Fruit fly (Drosophila melanogaster) whole organism, embryonic: ENCODE measurements around the gene Ipo9.

Source experiments
- ATbp ChIP-seq: fragments of 200-800 bp; sonication (Bioruptor generic); optimal IDR thresholded peaks from 2 replicates; lab custom pipeline; 2017; ENCODE audit warnings: missing biosample characterization, mild to moderate bottlenecking, missing genetic modification characterization, missing genetic modification reagents
- Awh ChIP-seq: fragments of 200-800 bp; sonication (Bioruptor generic); IDR thresholded peaks from 2 replicates; pipeline ENCODE4, ENCODE4 v1.3.6; 2022; ENCODE audit warnings: missing biosample characterization, missing genetic modification characterization
- Bgb ChIP-seq: fragments of 200-800 bp; sonication (Bioruptor generic); IDR thresholded peaks from 2 replicates; pipeline ENCODE4 v1.3.6; 2022; ENCODE audit warnings: missing biosample characterization, missing genetic modification characterization; ENCODE audit not compliant: partially characterized antibody
- Bteb2 ChIP-seq: fragments of 200-800 bp; sonication (Bioruptor generic); optimal IDR thresholded peaks from 2 replicates; lab custom pipeline; 2016; ENCODE audit warnings: missing biosample characterization, missing genetic modification characterization
- CG10274 ChIP-seq: fragments of 200-800 bp; sonication (Bioruptor generic); optimal IDR thresholded peaks from 3 replicates; lab custom pipeline; 2017; ENCODE audit warnings: missing biosample characterization, mild to moderate bottlenecking, missing genetic modification characterization
- CG15073 ChIP-seq: fragments of 200-800 bp; sonication (Bioruptor generic); optimal IDR thresholded peaks from 2 replicates; lab custom pipeline; 2016; ENCODE audit warnings: missing biosample characterization, missing genetic modification characterization
- CG17328 ChIP-seq: fragments of 200-800 bp; sonication (Bioruptor generic); IDR thresholded peaks from 2 replicates; pipeline ENCODE4 v1.3.6; 2022; ENCODE audit warnings: missing biosample characterization, missing genetic modification characterization
- CG17361 ChIP-seq: fragments of 200-800 bp; sonication (Bioruptor generic); IDR thresholded peaks from 3 replicates; pipeline ENCODE4 v1.3.6; 2022; ENCODE audit warnings: missing biosample characterization, missing genetic modification characterization
- CG17385 ChIP-seq: fragments of 200-800 bp; sonication (Bioruptor generic); optimal IDR thresholded peaks from 3 replicates; lab custom pipeline; 2018; ENCODE audit warnings: missing biosample characterization, mild to moderate bottlenecking, missing genetic modification characterization
- CG33557 ChIP-seq: fragments of 200-800 bp; sonication (Bioruptor generic); optimal IDR thresholded peaks from 2 replicates; lab custom pipeline; 2019; ENCODE audit warnings: missing biosample characterization, mild to moderate bottlenecking, missing genetic modification characterization, moderate library complexity
- CG5180 ChIP-seq: fragments of 200-800 bp; sonication (Bioruptor generic); optimal IDR thresholded peaks from 3 replicates; lab custom pipeline; 2017; ENCODE audit warnings: missing biosample characterization, missing genetic modification characterization, mild to moderate bottlenecking, moderate library complexity, missing genetic modification reagents
- CG6272 ChIP-seq: fragments of 200-800 bp; sonication (Bioruptor generic); IDR thresholded peaks from 2 replicates; pipeline ENCODE4 v1.3.6; 2022; ENCODE audit warnings: missing biosample characterization, missing genetic modification characterization
- CG6689 ChIP-seq: fragments of 200-800 bp; sonication (Bioruptor generic); IDR thresholded peaks from 2 replicates; pipeline ENCODE4 v1.3.6; 2022; ENCODE audit warnings: missing biosample characterization, missing genetic modification characterization
- D ChIP-seq, 2 experiments: fragments of 200-800 bp in 1 of 2; fragments of >200 bp in 1 of 2; sonication (Bioruptor generic) in 1 of 2; optimal IDR thresholded peaks; 2 replicates in 1 of 2; 3 replicates in 1 of 2; lab custom pipeline; 2017; ENCODE audit warnings: mild to moderate bottlenecking in 1 of 2, missing biosample characterization in 1 of 2, missing genetic modification characterization in 1 of 2, missing genetic modification reagents in 1 of 2
- D19A ChIP-seq: fragments of 200-800 bp; optimal IDR thresholded peaks from 3 replicates; lab custom pipeline; 2019; ENCODE audit warnings: missing biosample characterization, mild to moderate bottlenecking, missing genetic modification characterization, moderate library complexity
- Dad ChIP-seq: fragments of 200-800 bp; sonication (Bioruptor generic); optimal IDR thresholded peaks from 3 replicates; lab custom pipeline; 2016; ENCODE audit warnings: missing biosample characterization, missing genetic modification characterization
- Dref ChIP-seq: fragments of 200-800 bp; sonication (Bioruptor generic); IDR thresholded peaks from 2 replicates; pipeline ENCODE4 v1.3.6; 2022; ENCODE audit warnings: missing biosample characterization, missing genetic modification characterization
- Ets65A ChIP-seq: fragments of 200-800 bp; sonication (Bioruptor generic); peaks from one replicate; lab custom pipeline; 2016; ENCODE audit warnings: missing biosample characterization, missing genetic modification characterization
- Gsc ChIP-seq: fragments of 200-800 bp; sonication (Bioruptor generic); IDR thresholded peaks from 2 replicates; pipeline ENCODE4 v1.3.6; 2022; ENCODE audit warnings: missing biosample characterization, missing genetic modification characterization
- Max ChIP-seq: fragments of 200-800 bp; sonication (Bioruptor generic); optimal IDR thresholded peaks from 2 replicates; lab custom pipeline; 2016; ENCODE audit warnings: missing biosample characterization, mild to moderate bottlenecking, missing genetic modification characterization
- Oaz ChIP-seq: fragments of 200-800 bp; sonication (Bioruptor generic); IDR thresholded peaks from 2 replicates; pipeline ENCODE4 v1.3.6; 2022; ENCODE audit warnings: missing biosample characterization, missing genetic modification characterization
- PHDP ChIP-seq: fragments of 200-800 bp; sonication (Bioruptor generic); optimal IDR thresholded peaks from 3 replicates; lab custom pipeline; 2018; ENCODE audit warnings: missing biosample characterization, mild to moderate bottlenecking, missing genetic modification characterization, moderate library complexity
- Poxn ChIP-seq: fragments of 200-800 bp; sonication (Bioruptor generic); IDR thresholded peaks from 2 replicates; pipeline ENCODE4 v1.3.6; 2022; ENCODE audit warnings: missing biosample characterization, missing genetic modification characterization
- Sin3A ChIP-seq: fragments of >200 bp; optimal IDR thresholded peaks from 2 replicates; lab custom pipeline; 2018
- Sry-β ChIP-seq: fragments of 200-800 bp; sonication (Bioruptor generic); optimal IDR thresholded peaks from 2 replicates; lab custom pipeline; 2018; ENCODE audit warnings: missing biosample characterization, mild to moderate bottlenecking, missing genetic modification characterization, moderate library complexity
- TFAM ChIP-seq: fragments of 200-800 bp; sonication (Bioruptor generic); optimal IDR thresholded peaks from 2 replicates; lab custom pipeline; 2017; ENCODE audit warnings: missing biosample characterization, missing genetic modification characterization, inconsistent platforms
- Taf1 ChIP-seq: fragments of 200-800 bp; sonication (Bioruptor generic); IDR thresholded peaks from 2 replicates; pipeline ENCODE4 v1.3.6; 2022; ENCODE audit warnings: missing biosample characterization, missing genetic modification characterization
- Xbp1 ChIP-seq: fragments of 200-800 bp; sonication (Bioruptor generic); optimal IDR thresholded peaks from 3 replicates; lab custom pipeline; 2016; ENCODE audit warnings: missing biosample characterization, mild to moderate bottlenecking, missing genetic modification characterization
- cato ChIP-seq: fragments of 200-800 bp; sonication (Bioruptor generic); optimal IDR thresholded peaks from 2 replicates; lab custom pipeline; 2016; ENCODE audit warnings: missing biosample characterization, missing genetic modification characterization, borderline replicate concordance
- dimm ChIP-seq: fragments of 200-800 bp; sonication (Bioruptor generic); IDR thresholded peaks from 2 replicates; pipeline ENCODE4 v1.3.6; 2022; ENCODE audit warnings: missing biosample characterization, missing genetic modification characterization
- dpn ChIP-seq, 2 experiments: fragments of 200-800 bp; sonication (Bioruptor generic); optimal IDR thresholded peaks; 3 replicates each; lab custom pipeline; 2016; ENCODE audit warnings: missing biosample characterization in 2 of 2, missing genetic modification characterization in 2 of 2
- exex ChIP-seq: fragments of 200-800 bp; sonication (Bioruptor generic); optimal IDR thresholded peaks from 4 replicates; lab custom pipeline; 2018; ENCODE audit warnings: missing biosample characterization, mild to moderate bottlenecking, missing genetic modification characterization, moderate library complexity
- fd3F ChIP-seq: fragments of 200-800 bp; sonication (Bioruptor generic); optimal IDR thresholded peaks from 2 replicates; lab custom pipeline; 2018; ENCODE audit warnings: missing biosample characterization, mild to moderate bottlenecking, missing genetic modification characterization, moderate library complexity
- ftz-f1 ChIP-seq: fragments of 200-800 bp; sonication (Bioruptor generic); optimal IDR thresholded peaks from 2 replicates; lab custom pipeline; 2016; ENCODE audit warnings: missing biosample characterization, missing genetic modification characterization
- fu2 ChIP-seq: fragments of 200-800 bp; sonication (Bioruptor generic); optimal IDR thresholded peaks from 2 replicates; lab custom pipeline; 2016; ENCODE audit warnings: missing biosample characterization, missing genetic modification characterization
- gcm2 ChIP-seq: fragments of 200-800 bp; sonication (Bioruptor generic); optimal IDR thresholded peaks from 2 replicates; lab custom pipeline; 2016; ENCODE audit warnings: missing biosample characterization, missing genetic modification characterization
- hbn ChIP-seq: fragments of 200-800 bp; sonication (Bioruptor generic); IDR thresholded peaks from 2 replicates; pipeline ENCODE4 v1.3.6; 2022; ENCODE audit warnings: missing biosample characterization, missing genetic modification characterization; ENCODE audit not compliant: partially characterized antibody
- jumu ChIP-seq: fragments of 200-800 bp; sonication (Bioruptor generic); optimal IDR thresholded peaks from 3 replicates; lab custom pipeline; 2016; ENCODE audit warnings: missing biosample characterization, missing genetic modification characterization
- ken ChIP-seq: fragments of 200-800 bp; sonication (Bioruptor generic); IDR thresholded peaks from 3 replicates; pipeline ENCODE4 v1.3.6; 2022; ENCODE audit warnings: missing biosample characterization, missing genetic modification characterization
- klu ChIP-seq: fragments of 200-800 bp; sonication (Bioruptor generic); IDR thresholded peaks from 2 replicates; pipeline ENCODE4 v1.3.6; 2022; ENCODE audit warnings: missing biosample characterization, missing genetic modification characterization
- nau ChIP-seq: fragments of 200-800 bp; sonication (Bioruptor generic); optimal IDR thresholded peaks from 3 replicates; lab custom pipeline; 2017; ENCODE audit warnings: missing biosample characterization, mild to moderate bottlenecking, missing genetic modification characterization, missing genetic modification reagents
- p53 ChIP-seq: fragments of 200-800 bp; sonication (Bioruptor generic); optimal IDR thresholded peaks from 2 replicates; lab custom pipeline; 2016; ENCODE audit warnings: missing biosample characterization, missing genetic modification characterization
- peb ChIP-seq: fragments of 200-800 bp; sonication (Bioruptor generic); IDR thresholded peaks from 2 replicates; pipeline ENCODE4 v1.3.6; 2022; ENCODE audit warnings: missing biosample characterization, missing genetic modification characterization
- phol ChIP-seq: fragments of 200-800 bp; sonication (Bioruptor generic); optimal IDR thresholded peaks from 3 replicates; lab custom pipeline; 2018; ENCODE audit warnings: missing biosample characterization, mild to moderate bottlenecking, missing genetic modification characterization, moderate library complexity
- rib ChIP-seq: fragments of 200-800 bp; sonication (Bioruptor generic); IDR thresholded peaks from 2 replicates; pipeline ENCODE4 v1.3.6; 2022; ENCODE audit warnings: missing biosample characterization, missing genetic modification characterization
- sd ChIP-seq: fragments of 200-800 bp; sonication (Bioruptor generic); optimal IDR thresholded peaks from 3 replicates; lab custom pipeline; 2018; ENCODE audit warnings: missing biosample characterization, mild to moderate bottlenecking, missing genetic modification characterization, moderate library complexity
- shn ChIP-seq: fragments of 200-800 bp; sonication (Bioruptor generic); optimal IDR thresholded peaks from 3 replicates; lab custom pipeline; 2016; ENCODE audit warnings: missing biosample characterization, missing genetic modification characterization
- toy ChIP-seq: fragments of 200-800 bp; sonication (Bioruptor generic); IDR thresholded peaks from 2 replicates; pipeline ENCODE4 v1.3.6; 2022; ENCODE audit warnings: missing biosample characterization, missing genetic modification characterization
- tup ChIP-seq: fragments of 200-800 bp; sonication (Bioruptor generic); optimal IDR thresholded peaks from 2 replicates; lab custom pipeline; 2016; ENCODE audit warnings: missing biosample characterization, mild to moderate bottlenecking, missing genetic modification characterization, moderate library complexity
- tx ChIP-seq: fragments of 200-800 bp; sonication (Bioruptor generic); optimal IDR thresholded peaks from 2 replicates; lab custom pipeline; 2016; ENCODE audit warnings: missing biosample characterization, missing genetic modification characterization
- z ChIP-seq: fragments of 200-800 bp; sonication (Bioruptor generic); IDR thresholded peaks from 3 replicates; pipeline ENCODE4 v1.3.6; 2022; ENCODE audit warnings: missing biosample characterization, missing genetic modification characterization

Gene Ipo9

dm6 chr3R:11421643-11422122 is 9.4 kb downstream of the Ipo9 start, which contains the start of the genes ninaG and Sptz (continued):
- TF ChIP-seq Oaz (GFP tag; lab: Robert Waterston, UW): peak; percentile 84
- no peak for TF ChIP-seq exex (tag; lab: Kevin White, UChicago)
- peak; percentile 96 for TF ChIP-seq phol (tag; lab: Kevin White, UChicago)
- peak; percentile 81 for TF ChIP-seq toy (GFP tag; lab: Robert Waterston, UW)
- peak; percentile 61 for TF ChIP-seq TFAM (GFP tag; lab: Kevin White, UChicago)
- TF ChIP-seq CG10274 (GFP tag; lab: Kevin White, UChicago): peak; percentile 62
- peak; percentile 95 for TF ChIP-seq jumu
- peak; percentile 93 for TF ChIP-seq CG17328 (GFP tag; lab: Robert Waterston, UW)
- TF ChIP-seq shn (GFP tag; lab: Kevin White, UChicago): peak; percentile 94
- TF ChIP-seq ATbp (GFP tag; lab: Kevin White, UChicago): no peak
- peak; percentile 34; the same call in 1 of the 2 replicates for TF ChIP-seq hbn
- TF ChIP-seq sd: no peak
- TF ChIP-seq Bgb: no peak
- TF ChIP-seq CG5180: no peak
- peak; percentile 95 for TF ChIP-seq peb (GFP tag; lab: Robert Waterston, UW)
- peak; percentile 98 for TF ChIP-seq CG17361 (GFP tag; lab: Robert Waterston, UW)
- TF ChIP-seq Bteb2 (GFP tag; lab: Kevin White, UChicago): peak; percentile 89
- no peak for TF ChIP-seq D (optimal IDR thresholded peaks at IDR 0.05; lab: Kevin White, UChicago)
- peak; percentile 87 for TF ChIP-seq D (GFP tag; optimal IDR thresholded peaks at IDR 0.05; lab: Kevin White, UChicago)
- TF ChIP-seq CG6689 (GFP tag; lab: Robert Waterston, UW): peak; percentile 97
- TF ChIP-seq Dref (GFP tag; lab: Robert Waterston, UW): peak; percentile 67
- TF ChIP-seq p53 (GFP tag; lab: Kevin White, UChicago): peak; percentile 73
- peak; percentile 63 for TF ChIP-seq CG15073
- TF ChIP-seq fd3F (GFP tag; lab: Kevin White, UChicago): peak; percentile 86
- TF ChIP-seq z (GFP tag; lab: Robert Waterston, UW): 0 out of 3 replicates have a peak, but pooled peaks have one; percentile 34
- peak; percentile 88 for TF ChIP-seq Awh (GFP tag; lab: Robert Waterston, UW)
- TF ChIP-seq fu2 (GFP tag; lab: Kevin White, UChicago): peak; percentile 95
- TF ChIP-seq tup (GFP tag; lab: Kevin White, UChicago): peak; percentile 88
- peak; percentile 95 for TF ChIP-seq Max (GFP tag; lab: Kevin White, UChicago)
- TF ChIP-seq CG6272: peak; percentile 97
- TF ChIP-seq cato (GFP tag; lab: Kevin White, UChicago): peak; percentile 91
- peak; percentile 79 for TF ChIP-seq CG33557 (GFP tag; lab: Kevin White, UChicago)
- peak; percentile 83 for TF ChIP-seq rib (GFP tag; lab: Robert Waterston, UW)
- TF ChIP-seq ken (GFP tag; lab: Robert Waterston, UW): peak; percentile 96
- peak; percentile 83 for TF ChIP-seq gcm2
- no peak for TF ChIP-seq PHDP
- peak; percentile 89 for TF ChIP-seq ftz-f1
- TF ChIP-seq Sin3A (lab: Kevin White, UChicago): peak; percentile 83
- TF ChIP-seq nau: no peak
- peak; percentile 94 for TF ChIP-seq tx (GFP tag; lab: Kevin White, UChicago)
- TF ChIP-seq Taf1 (GFP tag; lab: Robert Waterston, UW): peak; percentile 90
- TF ChIP-seq CG17385 (GFP tag; lab: Kevin White, UChicago): peak; percentile 78
- TF ChIP-seq Xbp1 (GFP tag; lab: Kevin White, UChicago): peak; percentile 97
- peak; percentile 93 for TF ChIP-seq Dad (GFP tag; lab: Kevin White, UChicago)
- no peak for TF ChIP-seq D19A (tag; lab: Kevin White, UChicago)
- peak; percentile 83 for TF ChIP-seq dimm
- peak; percentile 100 for TF ChIP-seq Ets65A (GFP tag; lab: Kevin White, UChicago)
- TF ChIP-seq Gsc: peak; percentile 81
- TF ChIP-seq dpn (GFP tag; optimal IDR thresholded peaks at IDR 0.05; lab: Kevin White, UChicago): peak; percentile 96 to 97
- peak; percentile 99 for TF ChIP-seq Sry-β (GFP tag; lab: Kevin White, UChicago)
- TF ChIP-seq klu (GFP tag; lab: Robert Waterston, UW): peak; percentile 94
- TF ChIP-seq Poxn (GFP tag; lab: Robert Waterston, UW): peak; percentile 70; the same call in 1 of the 2 replicates
